Fruit fly (Drosophila melanogaster) whole organism, embryonic: ENCODE data around the gene CG13454.

Source experiments
- CG11398 ChIP-seq: fragments of 200-800 bp; sonication (Bioruptor generic); optimal IDR thresholded peaks from 2 replicates; lab custom pipeline; 2016; ENCODE audit warnings: missing biosample characterization, missing genetic modification characterization
- CG12236 ChIP-seq: fragments of 200-800 bp; sonication (Bioruptor generic); optimal IDR thresholded peaks from 2 replicates; lab custom pipeline; 2016; ENCODE audit warnings: missing biosample characterization, missing genetic modification characterization
- CG12299 ChIP-seq: fragments of 200-800 bp; sonication (Bioruptor generic); optimal IDR thresholded peaks from 2 replicates; lab custom pipeline; 2018; ENCODE audit warnings: missing biosample characterization, mild to moderate bottlenecking, missing genetic modification characterization
- CG13287 ChIP-seq: fragments of 200-800 bp; sonication (Bioruptor generic); IDR thresholded peaks from 2 replicates; pipeline ENCODE4 v1.3.6; 2022; ENCODE audit warnings: missing biosample characterization, missing genetic modification characterization; ENCODE audit not compliant: partially characterized antibody
- CG13624 ChIP-seq: fragments of 200-800 bp; sonication (Bioruptor generic); optimal IDR thresholded peaks from 2 replicates; lab custom pipeline; 2016; ENCODE audit warnings: missing biosample characterization, missing genetic modification characterization
- CG15514 ChIP-seq: fragments of 200-800 bp; sonication (Bioruptor generic); optimal IDR thresholded peaks from 3 replicates; lab custom pipeline; 2017; ENCODE audit warnings: missing biosample characterization, missing genetic modification characterization, mild to moderate bottlenecking, moderate library complexity, missing genetic modification reagents
- CG15601 ChIP-seq: fragments of 200-800 bp; sonication (Bioruptor generic); optimal IDR thresholded peaks from 3 replicates; lab custom pipeline; 2019; ENCODE audit warnings: missing biosample characterization, mild to moderate bottlenecking, missing genetic modification characterization, moderate library complexity
- CG1603 ChIP-seq: fragments of 200-800 bp; sonication (Bioruptor generic); optimal IDR thresholded peaks from 2 replicates; lab custom pipeline; 2019; ENCODE audit warnings: missing biosample characterization, mild to moderate bottlenecking, missing genetic modification characterization, moderate library complexity
- CG1647 ChIP-seq: fragments of 200-800 bp; sonication (Bioruptor generic); optimal IDR thresholded peaks from 3 replicates; lab custom pipeline; 2016; ENCODE audit warnings: missing biosample characterization, missing genetic modification characterization
- CG16779 ChIP-seq: fragments of 200-800 bp; sonication (Bioruptor generic); IDR thresholded peaks from 2 replicates; pipeline ENCODE4 v1.3.6; 2022; ENCODE audit warnings: missing biosample characterization, missing genetic modification characterization
- CG17186 ChIP-seq: fragments of 200-800 bp; sonication (Bioruptor generic); optimal IDR thresholded peaks from 3 replicates; lab custom pipeline; 2017; ENCODE audit warnings: missing biosample characterization, missing genetic modification reagents, missing genetic modification characterization
- CG18476 ChIP-seq: fragments of 200-800 bp; sonication (Bioruptor generic); optimal IDR thresholded peaks from 2 replicates; lab custom pipeline; 2016; ENCODE audit warnings: missing biosample characterization, mild to moderate bottlenecking, missing genetic modification characterization
- CG3847 ChIP-seq: fragments of 200-800 bp; sonication (Bioruptor generic); IDR thresholded peaks from 2 replicates; pipeline ENCODE4 v1.3.6; 2022; ENCODE audit warnings: missing biosample characterization, missing genetic modification characterization
- CG4617 ChIP-seq: fragments of 200-800 bp; sonication (Bioruptor generic); optimal IDR thresholded peaks from 3 replicates; lab custom pipeline; 2016; ENCODE audit warnings: missing biosample characterization, missing genetic modification characterization, borderline replicate concordance
- CG7963 ChIP-seq: fragments of 200-800 bp; sonication (Bioruptor generic); IDR thresholded peaks from 3 replicates; pipeline ENCODE4 v1.3.6; 2022; ENCODE audit warnings: missing biosample characterization, missing genetic modification characterization; ENCODE audit not compliant: partially characterized antibody
- CHES-1-like ChIP-seq: fragments of 200-800 bp; sonication (Bioruptor generic); optimal IDR thresholded peaks from 2 replicates; lab custom pipeline; 2016; ENCODE audit warnings: missing biosample characterization, missing genetic modification characterization
- CrebB ChIP-seq: fragments of 200-800 bp; sonication (Bioruptor generic); optimal IDR thresholded peaks from 3 replicates; lab custom pipeline; 2018; ENCODE audit warnings: missing biosample characterization, mild to moderate bottlenecking, missing genetic modification characterization
- Deaf1 ChIP-seq: fragments of 200-800 bp; optimal IDR thresholded peaks from 3 replicates; lab custom pipeline; 2019; ENCODE audit warnings: missing biosample characterization, mild to moderate bottlenecking, missing genetic modification characterization, moderate library complexity
- Ets97D ChIP-seq: fragments of 200-800 bp; sonication (Bioruptor generic); optimal IDR thresholded peaks from 3 replicates; lab custom pipeline; 2016; ENCODE audit warnings: missing biosample characterization, missing genetic modification characterization
- HLH54F ChIP-seq: fragments of 200-800 bp; sonication (Bioruptor generic); optimal IDR thresholded peaks from 3 replicates; lab custom pipeline; 2016; ENCODE audit warnings: missing biosample characterization, missing genetic modification characterization
- HmgZ ChIP-seq: fragments of 200-800 bp; sonication (Bioruptor generic); optimal IDR thresholded peaks from 2 replicates; lab custom pipeline; 2018; ENCODE audit warnings: missing biosample characterization, mild to moderate bottlenecking, missing genetic modification characterization
- Hmr ChIP-seq: fragments of 200-800 bp; sonication (Bioruptor generic); optimal IDR thresholded peaks from 3 replicates; lab custom pipeline; 2017; ENCODE audit warnings: mild to moderate bottlenecking, missing biosample characterization, missing genetic modification reagents, missing genetic modification characterization
- Med ChIP-seq: fragments of 200-800 bp; sonication (Bioruptor generic); peaks from one replicate; lab custom pipeline; 2016; ENCODE audit warnings: missing biosample characterization, missing genetic modification characterization, mild to moderate bottlenecking, inconsistent platforms, moderate library complexity
- Meics ChIP-seq: fragments of 200-800 bp; sonication (Bioruptor generic); optimal IDR thresholded peaks from 2 replicates; lab custom pipeline; 2017; ENCODE audit warnings: missing biosample characterization, mild to moderate bottlenecking, missing genetic modification characterization
- Scr ChIP-seq: fragments of 200-800 bp; sonication (Bioruptor generic); IDR thresholded peaks from 2 replicates; pipeline ENCODE4 v1.3.6; 2022; ENCODE audit warnings: missing biosample characterization, missing genetic modification characterization; ENCODE audit not compliant: partially characterized antibody
- bbx ChIP-seq: fragments of 200-800 bp; sonication (Bioruptor generic); IDR thresholded peaks from 2 replicates; pipeline ENCODE4 v1.3.6; 2022; ENCODE audit warnings: missing biosample characterization, missing genetic modification characterization; ENCODE audit not compliant: partially characterized antibody
- bigmax ChIP-seq: fragments of 200-800 bp; sonication (Bioruptor generic); optimal IDR thresholded peaks from 2 replicates; lab custom pipeline; 2018; ENCODE audit warnings: missing biosample characterization, mild to moderate bottlenecking, missing genetic modification characterization
- crp ChIP-seq, 2 experiments: fragments of 200-800 bp; sonication (Bioruptor generic); optimal IDR thresholded peaks; 2 replicates in 1 of 2; 3 replicates in 1 of 2; lab custom pipeline; 2017; ENCODE audit warnings: missing biosample characterization in 2 of 2, missing genetic modification characterization in 2 of 2, mild to moderate bottlenecking in 1 of 2, moderate library complexity in 1 of 2
- dimm ChIP-seq: fragments of 200-800 bp; sonication (Bioruptor generic); IDR thresholded peaks from 2 replicates; pipeline ENCODE4 v1.3.6; 2022; ENCODE audit warnings: missing biosample characterization, missing genetic modification characterization
- dm ChIP-seq: fragments of 200-800 bp; sonication (Bioruptor generic); optimal IDR thresholded peaks from 3 replicates; lab custom pipeline; 2016; ENCODE audit warnings: missing biosample characterization, missing genetic modification characterization
- gro ChIP-seq: fragments of 200-800 bp; sonication (Bioruptor generic); optimal IDR thresholded peaks from 2 replicates; lab custom pipeline; 2016; ENCODE audit warnings: missing biosample characterization, missing genetic modification characterization
- hbn ChIP-seq: fragments of 200-800 bp; sonication (Bioruptor generic); IDR thresholded peaks from 2 replicates; pipeline ENCODE4 v1.3.6; 2022; ENCODE audit warnings: missing biosample characterization, missing genetic modification characterization; ENCODE audit not compliant: partially characterized antibody
- insv ChIP-seq, 2 experiments: fragments of 200-800 bp; sonication (Bioruptor generic); optimal IDR thresholded peaks; 3 replicates each; lab custom pipeline; 2016 to 2018; ENCODE audit warnings: missing biosample characterization in 2 of 2, missing genetic modification characterization in 2 of 2
- mirr ChIP-seq: fragments of 200-800 bp; sonication (Bioruptor generic); optimal IDR thresholded peaks from 3 replicates; lab custom pipeline; 2018; ENCODE audit warnings: missing biosample characterization, mild to moderate bottlenecking, missing genetic modification characterization
- nerfin-2 ChIP-seq: fragments of 200-800 bp; sonication (Bioruptor generic); IDR thresholded peaks from 2 replicates; pipeline ENCODE4 v1.3.6; 2022; ENCODE audit warnings: missing biosample characterization, missing genetic modification characterization; ENCODE audit not compliant: partially characterized antibody
- pros ChIP-seq: fragments of 200-800 bp; sonication (Bioruptor generic); optimal IDR thresholded peaks from 3 replicates; lab custom pipeline; 2019; ENCODE audit warnings: missing biosample characterization, mild to moderate bottlenecking, missing genetic modification characterization, moderate library complexity
- pzg ChIP-seq: fragments of 200-800 bp; sonication (Bioruptor generic); optimal IDR thresholded peaks from 3 replicates; lab custom pipeline; 2018; ENCODE audit warnings: missing biosample characterization, mild to moderate bottlenecking, missing genetic modification characterization, moderate library complexity
- sisA ChIP-seq: fragments of 200-800 bp; sonication (Bioruptor generic); IDR thresholded peaks from 2 replicates; pipeline ENCODE4 v1.3.6; 2022; ENCODE audit warnings: missing biosample characterization, missing genetic modification characterization
- stwl ChIP-seq: fragments of 200-800 bp; sonication (Bioruptor generic); optimal IDR thresholded peaks from 3 replicates; lab custom pipeline; 2018; ENCODE audit warnings: missing biosample characterization, mild to moderate bottlenecking, missing genetic modification characterization, moderate library complexity
- sug ChIP-seq: fragments of 200-800 bp; optimal IDR thresholded peaks from 2 replicates; lab custom pipeline; 2019; ENCODE audit warnings: missing biosample characterization, mild to moderate bottlenecking, missing genetic modification characterization, moderate library complexity
- vvl ChIP-seq: fragments of 200-800 bp; sonication (Bioruptor generic); IDR thresholded peaks from 2 replicates; pipeline ENCODE4 v1.3.6; 2022; ENCODE audit warnings: missing biosample characterization, missing genetic modification characterization

CG13454 gene

dm6 chr3L:15498745-15499144 lies 18.1 kb downstream of the CG13454 start, which contains the start of gene CG7275 (continued):
- TF ChIP-seq stwl (peak; percentile 92), hbn (GFP tag; lab: Robert Waterston, UW) (peak; percentile 30; the same call in 1 of the 2 replicates), mirr (peak; percentile 34), CG1603 (peak; percentile 68), CrebB (tag; lab: Kevin White, UChicago) (peak; percentile 12), CG4617 (GFP tag; lab: Kevin White, UChicago) (peak; percentile 41), CHES-1-like (peak; percentile 9), bigmax (GFP tag; lab: Kevin White, UChicago) (peak; percentile 28), dm (peak; percentile 95), CG11398 (GFP tag; lab: Kevin White, UChicago) (no peak), CG12236 (GFP tag; lab: Kevin White, UChicago) (no peak), pzg (GFP tag; lab: Kevin White, UChicago) (peak; percentile 92), Deaf1 (tag; lab: Kevin White, UChicago) (no peak), CG7963 (no peak), CG15601 (tag; lab: Kevin White, UChicago) (peak; percentile 48), CG13624 (peak; percentile 55), CG1647 (GFP tag; lab: Kevin White, UChicago) (no peak), Hmr (GFP tag; lab: Kevin White, UChicago) (peak; percentile 11), insv (GFP tag; optimal IDR thresholded peaks at IDR 0.05; lab: Kevin White, UChicago) (peak in 1 of 2 experiments; percentile 23), vvl (GFP tag; lab: Robert Waterston, UW) (peak; percentile 56; the same call in 1 of the 2 replicates), CG16779 (GFP tag; lab: Robert Waterston, UW) (no peak), dimm (GFP tag; lab: Robert Waterston, UW) (no peak), crp (GFP tag; optimal IDR thresholded peaks at IDR 0.05; lab: Kevin White, UChicago) (peak; percentile 86 to 98), Ets97D (peak; percentile 75), CG18476 (no peak), sug (tag; lab: Kevin White, UChicago) (peak; percentile 18), CG3847 (peak; percentile 73), Meics (GFP tag; lab: Kevin White, UChicago) (no peak), HmgZ (peak; percentile 35), sisA (no peak), HLH54F (no peak), CG17186 (peak; percentile 59), CG12299 (tag; lab: Kevin White, UChicago) (no peak), bbx (GFP tag; lab: Robert Waterston, UW) (peak; percentile 52; the same call in 1 of the 2 replicates), nerfin-2 (GFP tag; lab: Robert Waterston, UW) (peak; percentile 23; the same call in 1 of the 2 replicates), CG15514 (GFP tag; lab: Kevin White, UChicago) (peak; percentile 57), CG13287 (GFP tag; lab: Robert Waterston, UW) (peak; percentile 71), Scr (0 out of 2 replicates have a peak, but pooled peaks have one; percentile 24), pros (GFP tag; lab: Kevin White, UChicago) (no peak), Med (GFP tag; lab: Kevin White, UChicago) (peak; percentile 85), gro (GFP tag; lab: Kevin White, UChicago) (peak; percentile 17)
